Worm (Caenorhabditis elegans): ENCODE measurements around the gene ubq-1.

Gene ubq-1

DNA sequence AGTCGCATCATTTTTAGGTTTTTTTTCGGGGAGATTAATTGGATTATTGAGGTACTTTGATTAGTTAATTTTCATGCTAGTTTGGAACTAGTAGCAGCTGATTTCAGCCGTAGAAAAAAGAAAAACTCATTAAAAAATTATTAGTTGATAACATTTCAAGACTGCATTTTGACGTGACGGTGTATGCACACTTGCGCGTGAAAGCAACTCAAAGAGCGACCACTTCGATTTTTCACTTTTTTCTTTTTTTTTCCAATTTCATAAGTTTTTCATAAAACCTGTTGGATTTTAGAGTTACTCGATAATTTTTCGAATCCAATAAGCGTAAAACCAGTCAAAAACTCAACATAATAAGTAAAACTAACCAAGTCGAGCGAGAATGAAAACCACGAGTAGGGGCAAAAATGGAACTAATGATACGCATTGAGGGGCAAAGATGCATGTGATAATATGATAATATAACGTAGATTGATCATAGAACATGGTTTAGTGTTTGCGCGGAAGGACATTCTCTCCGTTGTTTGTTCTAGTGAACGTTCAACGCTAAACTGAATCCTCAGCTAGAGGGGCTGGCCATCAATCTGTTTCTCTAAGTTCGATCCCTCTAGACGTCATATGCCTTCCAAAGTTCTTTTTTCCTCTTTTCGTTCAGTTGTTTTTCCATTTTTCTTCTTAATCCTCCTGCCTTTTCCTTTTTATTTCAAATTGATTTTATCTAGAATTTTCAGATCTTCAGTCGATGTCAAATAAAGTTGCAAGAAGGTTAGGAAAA lies 8.3 kb downstream of the ubq-1 start, which contains the start of the genes F25B5.6 and F25B5.3:
F25B5.6 (minus strand) TSS at position 572 of the 772 bp plus-strand sequence.
F25B5.3 (plus strand) TSS at position 722 of the 772 bp plus-strand sequence.
- TF ChIP-seq unc-62 (GFP tag; optimal IDR thresholded peaks at IDR 0.05 in 1 of 2) = peak in 1 of 2 experiments; percentile 68
- no peak for TF ChIP-seq unc-62 (tag; optimal IDR thresholded peaks at IDR 0.05)
- no peak for TF ChIP-seq mep-1 (tag; optimal IDR thresholded peaks at IDR 0.05)
- peak; percentile 40 for TF ChIP-seq mes-2 (tag; optimal IDR thresholded peaks at IDR 0.05; ENCODE audit: poor library complexity, severe bottlenecking)
- TF ChIP-seq hlh-11 (tag; optimal IDR thresholded peaks at IDR 0.05) = peak; percentile 44
- TF ChIP-seq nhr-77 (tag; optimal IDR thresholded peaks at IDR 0.05) = no peak
- TF ChIP-seq nhr-102 (tag; optimal IDR thresholded peaks at IDR 0.05) = no peak
- TF ChIP-seq jun-1 (tag; optimal IDR thresholded peaks at IDR 0.05) = no peak
- peak; percentile 76 for TF ChIP-seq hlh-30 (tag; optimal IDR thresholded peaks at IDR 0.05; ENCODE audit: insufficient read depth)
- peak; percentile 57 for TF ChIP-seq nhr-28 (tag; optimal IDR thresholded peaks at IDR 0.05)
- TF ChIP-seq lsy-2 (tag; optimal IDR thresholded peaks at IDR 0.05) = peak in 1 of 2 experiments; percentile 21
- TF ChIP-seq fos-1 (tag; optimal IDR thresholded peaks at IDR 0.05) = no peak
- TF ChIP-seq dve-1 (tag; optimal IDR thresholded peaks at IDR 0.05; ENCODE audit: insufficient read depth) = peak; percentile 8
- TF ChIP-seq daf-16 (GFP tag; optimal IDR thresholded peaks at IDR 0.05) = no peak
- peak; percentile 13 for TF ChIP-seq daf-16 (tag; optimal IDR thresholded peaks at IDR 0.05)
- TF ChIP-seq nhr-42 (GFP tag; IDR thresholded peaks at IDR 0.05) = no peak
- TF ChIP-seq mdl-1 (tag; optimal IDR thresholded peaks at IDR 0.05) = peak in 1 of 2 experiments; percentile 69
- TF ChIP-seq arid-1 (GFP tag; conservative IDR thresholded peaks at IDR 0.05) = 0 out of 2 replicates have a peak, but pooled peaks have one; percentile 7
- no peak for TF ChIP-seq nhr-237 (tag; optimal IDR thresholded peaks at IDR 0.05)
- TF ChIP-seq aha-1 (tag) = peak; percentile 75

DNA sequence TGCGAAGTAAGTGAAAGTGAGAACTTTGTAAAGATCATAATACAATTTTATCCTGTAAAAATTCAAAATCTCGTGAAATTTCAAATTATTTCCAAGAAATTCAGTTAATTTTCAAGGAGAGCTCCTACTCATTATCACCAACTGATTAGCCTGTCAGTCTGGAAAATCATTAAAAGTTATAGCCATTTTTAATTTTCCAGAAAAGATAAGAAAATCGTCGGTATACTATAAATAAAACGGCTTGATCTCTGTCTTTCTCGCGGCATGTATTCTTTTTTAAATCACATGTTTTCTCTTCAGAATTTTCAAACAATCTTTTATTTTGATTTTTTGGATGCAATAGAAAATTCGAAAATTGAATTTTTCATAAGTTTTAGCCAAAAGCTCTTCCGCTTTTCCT lies 8.9 kb downstream of the ubq-1 start:
- TF ChIP-seq unc-39 (tag; optimal IDR thresholded peaks at IDR 0.05) = no peak
- TF ChIP-seq F37D6.2 (tag; optimal IDR thresholded peaks at IDR 0.05) = no peak
- TF ChIP-seq dve-1 (tag; optimal IDR thresholded peaks at IDR 0.05; ENCODE audit: insufficient read depth) = peak; percentile 43
- TF ChIP-seq php-3 (GFP tag; IDR thresholded peaks at IDR 0.05) = peak; percentile 60; the same call in 1 of the 2 replicates
- no peak for TF ChIP-seq F26F4.8 (GFP tag; conservative IDR thresholded peaks at IDR 0.05)
- TF ChIP-seq spr-3 (GFP tag; optimal IDR thresholded peaks at IDR 0.05) = no peak
- peak; percentile 32; the same call in 1 of the 2 replicates for TF ChIP-seq dmd-6 (GFP tag; IDR thresholded peaks at IDR 0.05)
- TF ChIP-seq tra-1 (GFP tag; IDR thresholded peaks at IDR 0.05) = no peak
- no peak for TF ChIP-seq R02D3.7 (tag; optimal IDR thresholded peaks at IDR 0.05)
- no peak for TF ChIP-seq saeg-2 (GFP tag; IDR thresholded peaks at IDR 0.05)
- no peak for TF ChIP-seq Y48G9A.11 (GFP tag; IDR thresholded peaks at IDR 0.05)

DNA sequence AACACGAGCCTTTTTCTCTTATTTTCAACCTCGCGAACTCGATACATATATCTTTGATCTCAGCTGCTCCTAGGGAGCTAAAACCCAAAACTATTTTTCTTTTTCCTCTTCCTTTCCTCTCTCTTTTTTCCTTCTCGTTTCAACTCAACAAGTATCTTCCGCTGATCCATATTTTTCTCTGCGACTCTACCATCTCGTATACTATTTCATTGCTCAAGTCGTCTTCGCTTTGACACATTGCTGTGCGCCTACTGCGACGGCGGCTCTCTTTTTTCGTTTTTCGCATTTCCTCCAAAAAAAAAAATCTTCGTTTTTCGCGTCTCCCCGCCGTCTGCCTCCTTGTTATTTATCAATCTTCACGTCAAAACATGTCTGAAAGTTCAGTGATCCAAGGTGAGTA lies 9.8 kb downstream of the ubq-1 start:
- TF ChIP-seq nhr-11 (tag; optimal IDR thresholded peaks at IDR 0.05) (peak; percentile 4), lim-7 (GFP tag; IDR thresholded peaks at IDR 0.05) (no peak), fos-1 (tag; optimal IDR thresholded peaks at IDR 0.05) (no peak), cey-2 (tag; optimal IDR thresholded peaks at IDR 0.05; ENCODE audit: borderline replicate concordance, insufficient read depth) (no peak), hif-1 (tag; optimal IDR thresholded peaks at IDR 0.05) (peak in 1 of 2 experiments; percentile 16), hlh-11 (tag; optimal IDR thresholded peaks at IDR 0.05) (peak; percentile 57), lin-1 (GFP tag; IDR thresholded peaks at IDR 0.05) (no peak), zfp-3 (GFP tag; conservative IDR thresholded peaks at IDR 0.05) (no peak), spr-3 (GFP tag; optimal IDR thresholded peaks at IDR 0.05) (no peak), mep-1 (tag; optimal IDR thresholded peaks at IDR 0.05) (peak; percentile 54), php-3 (GFP tag; IDR thresholded peaks at IDR 0.05) (no peak), ceh-62 (tag; optimal IDR thresholded peaks at IDR 0.05) (no peak), T20F7.1 (GFP tag; optimal IDR thresholded peaks at IDR 0.05) (no peak), D1046.2 (GFP tag; IDR thresholded peaks at IDR 0.05) (no peak), jun-1 (tag; optimal IDR thresholded peaks at IDR 0.05) (no peak), hlh-30 (tag; optimal IDR thresholded peaks at IDR 0.05; ENCODE audit: insufficient read depth) (peak; percentile 2), mdl-1 (tag; optimal IDR thresholded peaks at IDR 0.05) (no peak), F49E8.2 (tag; optimal IDR thresholded peaks at IDR 0.05; ENCODE audit: borderline replicate concordance) (no peak), madf-5 (GFP tag; IDR thresholded peaks at IDR 0.05) (no peak), arid-1 (GFP tag; conservative IDR thresholded peaks at IDR 0.05) (no peak), unc-62 (GFP tag; optimal IDR thresholded peaks at IDR 0.05 in 1 of 2) (peak in 1 of 2 experiments; percentile 94), unc-62 (tag; optimal IDR thresholded peaks at IDR 0.05) (no peak), gei-8 (GFP tag; optimal IDR thresholded peaks at IDR 0.05) (no peak), nhr-6 (tag; optimal IDR thresholded peaks at IDR 0.05) (no peak), nhr-77 (tag; optimal IDR thresholded peaks at IDR 0.05) (no peak), vab-7 (GFP tag; IDR thresholded peaks at IDR 0.05) (no peak), Y105C5A.15 (GFP tag; IDR thresholded peaks at IDR 0.05) (no peak)
